Worm (Caenorhabditis elegans) whole organism, young adult: ENCODE measurements around the gene twk-16.

Experiments
- F33H1.4 ChIP-seq: fragments of 200-800 bp; sonication (Bioruptor generic); IDR thresholded peaks from 2 replicates; pipeline ENCODE4 v1.3.6; 2022; ENCODE audit warnings: missing genetic modification reagents, missing genetic modification characterization, missing compliant biosample characterization
- F39B2.1 ChIP-seq: fragments of 200-800 bp; sonication (Bioruptor generic); IDR thresholded peaks from 2 replicates; pipeline ENCODE4 v1.3.6; 2022; ENCODE audit warnings: missing genetic modification reagents, missing genetic modification characterization, missing compliant biosample characterization
- lag-1 ChIP-seq: fragments of 200-800 bp; sonication (Bioruptor generic); IDR thresholded peaks from 2 replicates; pipeline ENCODE4 v1.3.6; 2022; ENCODE audit warnings: missing genetic modification reagents, missing genetic modification characterization, missing compliant biosample characterization
- lin-54 ChIP-seq: fragments of 200-800 bp; sonication (Bioruptor generic); optimal IDR thresholded peaks from 2 replicates; lab custom pipeline; 2018; ENCODE audit warnings: mild to moderate bottlenecking, missing genetic modification characterization, missing compliant biosample characterization
- pha-4 ChIP-seq: fragments of 150-350 bp; sonication (generic microtip); optimal IDR thresholded peaks from 2 replicates; lab custom pipeline; 2014; ENCODE audit warnings: missing biosample characterization, missing genetic modification reagents, missing genetic modification characterization
- zim-3 ChIP-seq: sonication (generic microtip); optimal IDR thresholded peaks from 2 replicates; lab custom pipeline; 2017; ENCODE audit warnings: mild to moderate bottlenecking, missing genetic modification characterization, moderate library complexity, missing compliant biosample characterization

DNA sequence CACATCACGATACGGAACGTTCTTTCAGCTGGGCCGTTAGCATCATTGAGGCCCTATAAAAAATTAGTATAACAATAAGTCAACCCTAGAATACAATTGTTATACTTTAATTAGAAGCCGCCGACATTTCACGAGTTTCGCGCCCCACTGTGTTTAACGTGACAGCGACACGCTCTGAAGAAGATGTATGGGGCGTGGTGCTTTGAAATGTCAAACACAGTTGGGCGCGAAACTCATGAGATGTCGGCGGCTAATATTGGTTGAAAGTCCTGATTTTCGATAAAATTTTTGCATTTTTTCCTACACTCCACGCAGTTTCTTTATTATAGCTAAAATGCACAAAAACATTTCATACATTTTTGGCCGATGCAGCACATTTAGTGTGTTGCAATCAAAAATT, 24.8 kb upstream of the twk-16 start:
- TF ChIP-seq pha-4 (tag; lab: Kevin White, UChicago) (no peak), F33H1.4 (GFP tag; lab: Robert Waterston, UW) (no peak), lag-1 (GFP tag; lab: Robert Waterston, UW) (no peak), zim-3 (tag; lab: Kevin White, UChicago) (no peak), lin-54 (GFP tag; lab: Kevin White, UChicago) (no peak), F39B2.1 (GFP tag; lab: Robert Waterston, UW) (no peak)
